Worm (Caenorhabditis elegans): ENCODE measurements around the gene F22B7.1.

The F22B7.1 gene

ce11 chrIII:8630833-8631232 lies 34.3 kb upstream of the F22B7.1 start, which contains the start of gene dnj-10 (continued):
- TF ChIP-seq eor-1 (tag; optimal IDR thresholded peaks at IDR 0.05) = no peak

- TF ChIP-seq unc-62 (GFP tag; optimal IDR thresholded peaks at IDR 0.05) (peak; percentile 28), nfya-1 (tag; optimal IDR thresholded peaks at IDR 0.05; ENCODE audit: insufficient read depth) (peak; percentile 45), lin-39 (tag; optimal IDR thresholded peaks at IDR 0.05) (peak; percentile 47), egl-5 (tag; optimal IDR thresholded peaks at IDR 0.05) (no peak), ceh-28 (tag; optimal IDR thresholded peaks at IDR 0.05) (no peak)
These were observed 28.3 kb upstream of the F22B7.1 start for ce11 chrIII:8636803-8637202.

ce11 chrIII:8639188-8639795 lies 25.8 kb upstream of the F22B7.1 start, which contains the start of gene fip-1:
Gene fip-1, plus strand, starts transcription at chrIII:8639745.
- TF ChIP-seq unc-62 (GFP tag; optimal IDR thresholded peaks at IDR 0.05) = no peak
- peak; percentile 20 for TF ChIP-seq elt-2 (tag; optimal IDR thresholded peaks at IDR 0.05)
- no peak for TF ChIP-seq fos-1 (tag; optimal IDR thresholded peaks at IDR 0.05)
- TF ChIP-seq ztf-4 (tag; optimal IDR thresholded peaks at IDR 0.05) = no peak
- TF ChIP-seq nhr-77 (tag; optimal IDR thresholded peaks at IDR 0.05) = no peak
- TF ChIP-seq sea-2 (GFP tag; optimal IDR thresholded peaks at IDR 0.05) = no peak
- no peak for TF ChIP-seq nhr-23 (tag; optimal IDR thresholded peaks at IDR 0.05)
- peak; percentile 9 for TF ChIP-seq nhr-43 (tag; optimal IDR thresholded peaks at IDR 0.05; ENCODE audit: poor library complexity, severe bottlenecking)
- TF ChIP-seq ceh-82 (tag; optimal IDR thresholded peaks at IDR 0.05) = no peak
- TF ChIP-seq lsy-12 (tag; optimal IDR thresholded peaks at IDR 0.05) = no peak
- TF ChIP-seq daf-12 (tag; optimal IDR thresholded peaks at IDR 0.05) = no peak
- no peak for TF ChIP-seq elt-3 (tag; optimal IDR thresholded peaks at IDR 0.05)
- TF ChIP-seq ceh-9 (tag; optimal IDR thresholded peaks at IDR 0.05) = no peak
- TF ChIP-seq nfya-1 (tag; optimal IDR thresholded peaks at IDR 0.05; ENCODE audit: insufficient read depth) = no peak
- no peak for TF ChIP-seq eor-1 (tag; optimal IDR thresholded peaks at IDR 0.05)
- no peak for TF ChIP-seq nhr-76 (tag; optimal IDR thresholded peaks at IDR 0.05)
- TF ChIP-seq lin-39 (tag; optimal IDR thresholded peaks at IDR 0.05) = no peak
- no peak for TF ChIP-seq ztf-11 (tag; optimal IDR thresholded peaks at IDR 0.05)
- TF ChIP-seq nhr-67 (tag; optimal IDR thresholded peaks at IDR 0.05) = no peak
- no peak for TF ChIP-seq zag-1 (tag; optimal IDR thresholded peaks at IDR 0.05)
- TF ChIP-seq pqm-1 (tag; optimal IDR thresholded peaks at IDR 0.05) = peak; percentile 9
- TF ChIP-seq tbx-2 (tag; optimal IDR thresholded peaks at IDR 0.05) = no peak
- TF ChIP-seq egl-27 (tag; optimal IDR thresholded peaks at IDR 0.05) = no peak
- TF ChIP-seq nhr-28 (tag; optimal IDR thresholded peaks at IDR 0.05) = no peak
- no peak for TF ChIP-seq elt-1 (tag; optimal IDR thresholded peaks at IDR 0.05)
- TF ChIP-seq R02D3.7 (tag; optimal IDR thresholded peaks at IDR 0.05) = no peak

ce11 chrIII:8643639-8644038 lies 21.5 kb upstream of the F22B7.1 start, which contains the start of gene twk-7:
Gene twk-7, minus strand, starts transcription at chrIII:8643739.
- TF ChIP-seq hmg-11 (tag; optimal IDR thresholded peaks at IDR 0.05) (no peak), nhr-11 (tag; optimal IDR thresholded peaks at IDR 0.05) (no peak), fos-1 (tag; optimal IDR thresholded peaks at IDR 0.05) (no peak), nhr-12 (tag; optimal IDR thresholded peaks at IDR 0.05) (no peak), ceh-16 (tag; optimal IDR thresholded peaks at IDR 0.05) (no peak), snpc-4 (tag; optimal IDR thresholded peaks at IDR 0.05) (no peak)

- TF ChIP-seq nhr-43 (tag; optimal IDR thresholded peaks at IDR 0.05; ENCODE audit: poor library complexity, severe bottlenecking) = peak; percentile 40
- peak; percentile 12 for TF ChIP-seq elt-2 (tag; optimal IDR thresholded peaks at IDR 0.05)
- no peak for TF ChIP-seq eor-1 (tag; optimal IDR thresholded peaks at IDR 0.05)
- no peak for TF ChIP-seq sea-2 (GFP tag; optimal IDR thresholded peaks at IDR 0.05)
These were observed 19.1 kb upstream of the F22B7.1 start for ce11 chrIII:8646021-8646420.

- TF ChIP-seq aly-2 (tag; optimal IDR thresholded peaks at IDR 0.05) (no peak), lsy-12 (tag; optimal IDR thresholded peaks at IDR 0.05) (no peak), unc-62 (GFP tag; optimal IDR thresholded peaks at IDR 0.05) (no peak), pha-4 (tag; optimal IDR thresholded peaks at IDR 0.05) (no peak), sea-2 (GFP tag; optimal IDR thresholded peaks at IDR 0.05) (no peak), egl-5 (tag; optimal IDR thresholded peaks at IDR 0.05) (no peak), nhr-25 (tag; optimal IDR thresholded peaks at IDR 0.05) (no peak), elt-3 (tag; optimal IDR thresholded peaks at IDR 0.05) (no peak), ceh-28 (tag; optimal IDR thresholded peaks at IDR 0.05) (no peak)
These were observed 16.5 kb upstream of the F22B7.1 start, which contains the start of gene F22B7.3 for ce11 chrIII:8648589-8648988. Gene F22B7.3, plus strand, starts transcription at chrIII:8648889.
